Worm (Caenorhabditis elegans) whole organism, mixed stage, embryonic: ENCODE data around the gene C53B7.2.
"Not testable (repeated sequence)": the region's sequence is repeated elsewhere in the genome, so short reads cannot be mapped to it uniquely, and the experiment has no call there.

ENCODE experiments used
- M03D4.4 ChIP-seq: sonication (generic microtip); optimal IDR thresholded peaks from 2 replicates; lab custom pipeline; 2017; ENCODE audit warnings: mild to moderate bottlenecking, missing genetic modification characterization, missing compliant biosample characterization
- bed-3 ChIP-seq: fragments of 200-800 bp; sonication (Bioruptor generic); optimal IDR thresholded peaks from 3 replicates; lab custom pipeline; 2018; ENCODE audit warnings: mild to moderate bottlenecking, missing genetic modification characterization, moderate library complexity, missing compliant biosample characterization
- blmp-1 ChIP-seq: fragments of 150-350 bp; optimal IDR thresholded peaks from 2 replicates; lab custom pipeline; 2014; ENCODE audit warnings: missing biosample characterization, missing genetic modification characterization
- ceh-39 ChIP-seq: fragments of 150-350 bp; optimal IDR thresholded peaks from 2 replicates; lab custom pipeline; 2014; ENCODE audit warnings: missing biosample characterization, missing genetic modification characterization
- ceh-43 ChIP-seq: fragments of 200-800 bp; sonication (Bioruptor generic); optimal IDR thresholded peaks from 2 replicates; lab custom pipeline; 2018; ENCODE audit warnings: mild to moderate bottlenecking, missing genetic modification characterization, moderate library complexity, missing compliant biosample characterization
- ceh-83 ChIP-seq: fragments of 200-800 bp; sonication (Bioruptor generic); optimal IDR thresholded peaks from 2 replicates; lab custom pipeline; 2018; ENCODE audit warnings: mild to moderate bottlenecking, missing genetic modification characterization, missing compliant biosample characterization
- cnd-1 ChIP-seq: fragments of 200-800 bp; sonication (Bioruptor generic); optimal IDR thresholded peaks from 2 replicates; lab custom pipeline; 2018; ENCODE audit warnings: mild to moderate bottlenecking, missing genetic modification characterization, missing compliant biosample characterization
- drap-1 ChIP-seq: fragments of 200-800 bp; sonication (Bioruptor generic); optimal IDR thresholded peaks from 3 replicates; lab custom pipeline; 2018; ENCODE audit warnings: mild to moderate bottlenecking, missing genetic modification characterization, missing compliant biosample characterization
- elt-1 ChIP-seq: sonication (generic microtip); optimal IDR thresholded peaks from 2 replicates; lab custom pipeline; 2017; ENCODE audit warnings: missing genetic modification characterization, mild to moderate bottlenecking, missing compliant biosample characterization, antibody characterized with exemption, moderate library complexity, borderline replicate concordance; ENCODE audit not compliant: insufficient read depth
- elt-3 ChIP-seq: fragments of 150-350 bp; optimal IDR thresholded peaks from 2 replicates; lab custom pipeline; 2014; ENCODE audit warnings: missing biosample characterization, missing genetic modification characterization
- flh-1 ChIP-seq: fragments of 200-800 bp; sonication (Bioruptor generic); optimal IDR thresholded peaks from 2 replicates; lab custom pipeline; 2018; ENCODE audit warnings: mild to moderate bottlenecking, missing genetic modification characterization, moderate library complexity, missing compliant biosample characterization
- ham-2 ChIP-seq: fragments of 200-800 bp; sonication (Bioruptor generic); optimal IDR thresholded peaks from 2 replicates; lab custom pipeline; 2018; ENCODE audit warnings: mild to moderate bottlenecking, missing genetic modification characterization, missing compliant biosample characterization
- hlh-1 ChIP-seq: fragments of 150-350 bp; optimal IDR thresholded peaks from 2 replicates; lab custom pipeline; 2014; ENCODE audit warnings: missing biosample characterization, missing genetic modification reagents, missing genetic modification characterization
- lin-13 ChIP-seq: fragments of 150-350 bp; optimal IDR thresholded peaks from 2 replicates; lab custom pipeline; 2014; ENCODE audit warnings: missing biosample characterization, missing genetic modification characterization
- lin-32 ChIP-seq: fragments of 200-800 bp; sonication (Bioruptor generic); optimal IDR thresholded peaks from 2 replicates; lab custom pipeline; 2018; ENCODE audit warnings: mild to moderate bottlenecking, missing genetic modification characterization, missing compliant biosample characterization
- lsy-2 ChIP-seq: fragments of 150-350 bp; optimal IDR thresholded peaks from 2 replicates; lab custom pipeline; 2014; ENCODE audit warnings: missing biosample characterization, missing genetic modification characterization
- mab-5 ChIP-seq: fragments of 150-350 bp; optimal IDR thresholded peaks from 2 replicates; lab custom pipeline; 2014; ENCODE audit warnings: missing biosample characterization, missing genetic modification characterization
- mep-1 ChIP-seq: fragments of 150-350 bp; optimal IDR thresholded peaks from 2 replicates; lab custom pipeline; 2017; ENCODE audit warnings: missing biosample characterization, missing genetic modification reagents, missing genetic modification characterization, inconsistent platforms
- nhr-12 ChIP-seq: fragments of 150-350 bp; optimal IDR thresholded peaks from 2 replicates; lab custom pipeline; 2014; ENCODE audit warnings: missing biosample characterization, missing genetic modification characterization
- nhr-2 ChIP-seq: fragments of 150-350 bp; optimal IDR thresholded peaks from 2 replicates; lab custom pipeline; 2014; ENCODE audit warnings: missing biosample characterization, missing genetic modification characterization
- nhr-28 ChIP-seq: fragments of 150-350 bp; optimal IDR thresholded peaks from 2 replicates; lab custom pipeline; 2014; ENCODE audit warnings: missing biosample characterization, missing genetic modification characterization
- nhr-76 ChIP-seq: sonication (generic microtip); optimal IDR thresholded peaks from 2 replicates; lab custom pipeline; 2017; ENCODE audit warnings: missing biosample characterization, missing genetic modification characterization
- sem-2 ChIP-seq: fragments of 200-800 bp; sonication (Bioruptor generic); optimal IDR thresholded peaks from 2 replicates; lab custom pipeline; 2018; ENCODE audit warnings: mild to moderate bottlenecking, missing genetic modification characterization, missing compliant biosample characterization
- snpc-4 ChIP-seq: fragments of 150-350 bp; optimal IDR thresholded peaks from 2 replicates; lab custom pipeline; 2014; ENCODE audit warnings: missing biosample characterization, missing genetic modification characterization
- sptf-1 ChIP-seq: sonication (generic microtip); optimal IDR thresholded peaks from 2 replicates; lab custom pipeline; 2017; ENCODE audit warnings: mild to moderate bottlenecking, missing genetic modification characterization, moderate library complexity, missing compliant biosample characterization
- tbx-8 ChIP-seq: fragments of 200-800 bp; sonication (Bioruptor generic); optimal IDR thresholded peaks from 2 replicates; lab custom pipeline; 2018; ENCODE audit warnings: mild to moderate bottlenecking, missing genetic modification characterization, moderate library complexity, missing compliant biosample characterization
- unc-120 ChIP-seq: sonication (generic microtip); optimal IDR thresholded peaks from 2 replicates; lab custom pipeline; 2017; ENCODE audit warnings: missing genetic modification characterization, missing compliant biosample characterization; ENCODE audit not compliant: poor library complexity, severe bottlenecking
- unc-39 ChIP-seq: fragments of 150-350 bp; optimal IDR thresholded peaks from 2 replicates; lab custom pipeline; 2014; ENCODE audit warnings: missing biosample characterization, missing genetic modification characterization
- zip-8 ChIP-seq: fragments of 150-350 bp; optimal IDR thresholded peaks from 2 replicates; lab custom pipeline; 2014; ENCODE audit warnings: missing biosample characterization, missing genetic modification characterization
- ztf-11 ChIP-seq: fragments of 150-350 bp; optimal IDR thresholded peaks from 2 replicates; lab custom pipeline; 2014; ENCODE audit warnings: missing biosample characterization, missing genetic modification characterization

C53B7.2 gene

DNA sequence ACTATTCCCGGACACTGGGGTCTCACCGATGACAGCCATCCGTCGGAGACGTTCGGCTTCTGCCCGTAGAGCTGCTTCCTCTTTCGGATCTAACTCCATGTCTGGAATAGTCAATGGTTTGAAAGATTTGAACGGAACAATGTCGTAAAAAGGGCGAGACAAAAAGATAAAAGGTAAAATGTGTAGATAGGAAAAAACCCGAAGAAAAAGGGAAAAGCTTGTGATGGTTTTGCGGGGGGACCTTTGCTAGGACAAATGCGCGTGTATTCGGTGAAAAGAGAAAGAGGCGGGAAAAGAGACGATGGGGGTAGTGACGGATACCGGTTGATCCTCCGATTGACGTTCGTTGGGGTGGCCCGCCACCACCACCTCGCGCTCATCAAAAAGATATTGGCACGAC lies 31.4 kb downstream of the C53B7.2 start, which contains the start of gene col-173:
Gene col-173 (minus strand): TSS at position 101 of the 400 bp plus-strand sequence.
- no peak for TF ChIP-seq nhr-12 (tag; lab: Kevin White, UChicago)
- no peak for TF ChIP-seq nhr-2 (tag; lab: Kevin White, UChicago)
- no peak for TF ChIP-seq flh-1
- no peak for TF ChIP-seq zip-8 (tag; lab: Kevin White, UChicago)
- no peak for TF ChIP-seq ztf-11 (tag; lab: Kevin White, UChicago)
- TF ChIP-seq cnd-1 (tag; lab: Kevin White, UChicago) = no peak
- no peak for TF ChIP-seq sptf-1 (tag; lab: Kevin White, UChicago)
- TF ChIP-seq drap-1 (GFP tag; lab: Kevin White, UChicago) = no peak
- TF ChIP-seq mep-1 (tag; lab: Kevin White, UChicago) = no peak
- TF ChIP-seq bed-3 = no peak
- TF ChIP-seq lin-32 (GFP tag; lab: Kevin White, UChicago) = no peak
- TF ChIP-seq, all 35 proteins: peak for 0

DNA sequence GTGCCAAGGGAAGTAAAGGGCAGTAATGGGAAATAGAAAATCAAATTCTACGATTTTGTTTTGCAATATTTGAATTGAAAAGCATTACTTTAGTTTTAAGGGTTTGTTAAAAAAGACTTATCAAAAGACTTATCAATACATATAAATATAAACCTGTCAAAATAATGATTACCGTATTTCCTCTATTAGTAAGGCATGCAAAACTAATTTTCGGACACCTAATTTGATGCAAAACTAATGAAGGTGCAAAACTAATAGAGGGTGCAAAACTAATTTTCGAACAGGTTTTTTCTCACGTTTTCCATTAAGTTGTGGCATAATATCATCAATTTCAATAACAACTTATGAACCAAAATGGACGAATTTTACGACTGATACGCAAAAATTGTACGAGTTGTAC lies 35.8 kb downstream of the C53B7.2 start, which contains the start of gene F41C6.6:
Gene F41C6.6 (minus strand): TSS at position 101 of the 400 bp plus-strand sequence.
- TF ChIP-seq tbx-8; lin-13 (tag; lab: Kevin White, UChicago); ztf-11 (tag; lab: Kevin White, UChicago): not testable (repeated sequence)

DNA sequence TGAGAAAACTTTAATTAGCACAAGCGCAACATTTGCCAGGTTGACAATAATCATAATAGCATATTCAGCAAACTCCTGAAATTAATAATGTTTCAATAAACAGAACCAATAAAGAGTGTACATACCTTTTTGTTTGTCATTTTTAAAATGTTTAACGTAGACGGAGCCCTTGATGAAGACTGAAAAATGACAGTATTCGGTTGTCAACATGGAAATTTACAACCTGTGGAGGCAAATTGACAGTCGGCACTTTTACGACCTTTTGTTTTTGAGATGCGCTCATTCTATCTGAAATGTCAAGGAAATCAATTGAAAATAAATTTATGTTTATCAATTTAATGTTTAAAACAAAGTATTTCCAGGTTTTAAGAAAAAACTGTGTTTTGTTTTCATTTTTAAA lies 38.4 kb downstream of the C53B7.2 start:
- no peak for TF ChIP-seq elt-3 (tag; lab: Kevin White, UChicago)
- no peak for TF ChIP-seq bed-3
- TF ChIP-seq tbx-8 = no peak
- no peak for TF ChIP-seq drap-1 (GFP tag; lab: Kevin White, UChicago)
- no peak for TF ChIP-seq cnd-1 (tag; lab: Kevin White, UChicago)
- TF ChIP-seq unc-39 = no peak
- TF ChIP-seq sptf-1 (tag; lab: Kevin White, UChicago) = no peak
- TF ChIP-seq mab-5 = no peak
- TF ChIP-seq nhr-76 (tag; lab: Kevin White, UChicago) = no peak
- TF ChIP-seq unc-120 (tag; lab: Kevin White, UChicago) = no peak
- TF ChIP-seq zip-8 (tag; lab: Kevin White, UChicago) = no peak
- TF ChIP-seq snpc-4 (tag; lab: Kevin White, UChicago) = no peak
- TF ChIP-seq sem-2 (GFP tag; lab: Kevin White, UChicago) = no peak
- no peak for TF ChIP-seq M03D4.4 (tag; lab: Kevin White, UChicago)
- no peak for TF ChIP-seq nhr-2 (tag; lab: Kevin White, UChicago)

DNA sequence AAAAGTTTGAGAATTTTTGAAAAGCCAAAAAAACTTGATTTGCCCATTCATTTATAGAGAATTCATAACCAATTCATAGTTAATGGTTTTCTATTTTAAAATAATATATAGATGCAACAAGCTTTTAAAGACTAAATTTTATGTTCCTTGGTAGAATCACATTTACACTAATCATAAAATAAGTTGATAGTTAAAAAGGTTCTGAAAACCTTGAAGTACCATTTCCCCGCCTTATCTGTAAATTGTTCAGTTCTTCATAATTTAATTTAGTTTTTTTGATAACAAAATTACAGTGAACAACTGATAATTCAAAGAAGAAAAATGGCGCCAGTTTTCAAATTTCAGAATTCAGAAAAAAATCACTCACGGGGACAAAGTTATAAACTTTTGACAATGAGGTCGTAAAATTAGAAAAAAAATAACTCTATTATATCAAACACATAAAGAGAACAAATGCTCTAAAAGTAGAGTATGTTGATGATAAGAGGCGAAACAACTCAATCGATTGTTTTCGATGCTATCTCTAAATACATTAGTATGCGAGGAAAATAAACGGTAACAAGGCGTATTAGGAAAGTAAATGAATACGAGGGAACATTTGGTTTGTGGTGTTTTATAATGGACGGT lies 39.3 kb downstream of the C53B7.2 start, which contains the start of gene F41C6.7:
Gene F41C6.7 (minus strand): TSS at position 51 of the 627 bp plus-strand sequence.
- TF ChIP-seq ceh-83 = no peak
- TF ChIP-seq hlh-1 (tag; lab: Kevin White, UChicago) = no peak
- no peak for TF ChIP-seq mab-5
- no peak for TF ChIP-seq nhr-76 (tag; lab: Kevin White, UChicago)
- TF ChIP-seq cnd-1 (tag; lab: Kevin White, UChicago) = no peak
- TF ChIP-seq bed-3 = no peak
- TF ChIP-seq sem-2 (GFP tag; lab: Kevin White, UChicago) = no peak
- TF ChIP-seq nhr-28 = no peak
- TF ChIP-seq drap-1 (GFP tag; lab: Kevin White, UChicago) = no peak
- no peak for TF ChIP-seq ceh-39 (tag; lab: Kevin White, UChicago)
- no peak for TF ChIP-seq zip-8 (tag; lab: Kevin White, UChicago)
- no peak for TF ChIP-seq lsy-2 (tag; lab: Kevin White, UChicago)
- TF ChIP-seq ceh-43 (GFP tag; lab: Kevin White, UChicago) = no peak
- no peak for TF ChIP-seq elt-1
- TF ChIP-seq elt-3 (tag; lab: Kevin White, UChicago) = no peak
- TF ChIP-seq, all 35 proteins: peak for 0

DNA sequence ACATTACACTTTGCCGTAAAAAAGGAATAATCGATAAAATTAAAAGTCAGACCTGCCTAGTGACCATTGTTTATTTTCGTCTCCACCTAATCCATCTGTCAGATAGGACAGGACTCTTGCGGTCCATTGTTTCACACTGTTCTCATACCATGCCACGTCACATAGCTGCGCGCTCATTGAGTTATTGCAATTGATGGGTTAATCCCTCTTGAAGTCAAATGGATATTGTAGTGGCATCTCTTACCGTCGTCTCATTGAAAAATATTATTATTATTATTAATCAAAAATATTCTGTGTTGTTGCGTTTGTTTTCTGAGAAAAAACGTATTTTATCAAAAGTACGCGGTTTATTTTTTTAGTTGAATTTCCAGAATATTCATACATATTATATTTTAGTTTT lies 42.2 kb downstream of the C53B7.2 start:
- TF ChIP-seq nhr-2 (tag; lab: Kevin White, UChicago) (peak; percentile 71), ztf-11 (tag; lab: Kevin White, UChicago) (no peak), ham-2 (no peak), ceh-43 (GFP tag; lab: Kevin White, UChicago) (no peak), blmp-1 (no peak)
